Worm (Caenorhabditis elegans) whole organism, young adult: ENCODE measurements around the gene hil-3.

ENCODE experiments used
- B0261.1 ChIP-seq: sonication (generic microtip); optimal IDR thresholded peaks from 2 replicates; lab custom pipeline; 2016; ENCODE audit warnings: mild to moderate bottlenecking, missing genetic modification characterization, moderate library complexity, missing compliant biosample characterization
- F10E7.11 ChIP-seq: sonication (generic microtip); optimal IDR thresholded peaks from 2 replicates; lab custom pipeline; 2017; ENCODE audit warnings: mild to moderate bottlenecking, missing genetic modification characterization, moderate library complexity, missing compliant biosample characterization
- F23B12.7 ChIP-seq: sonication (generic microtip); optimal IDR thresholded peaks from 2 replicates; lab custom pipeline; 2017; ENCODE audit warnings: missing genetic modification characterization, mild to moderate bottlenecking, missing compliant biosample characterization, antibody characterized with exemption, moderate library complexity; ENCODE audit not compliant: insufficient read depth
- F37B4.10 ChIP-seq: fragments of 200-800 bp; sonication (Bioruptor generic); IDR thresholded peaks from 2 replicates; pipeline ENCODE4 v1.3.6; 2022; ENCODE audit warnings: missing genetic modification characterization, missing compliant biosample characterization
- F57A8.1 ChIP-seq: fragments of 200-800 bp; sonication (Bioruptor generic); optimal IDR thresholded peaks from 2 replicates; lab custom pipeline; 2018; ENCODE audit warnings: mild to moderate bottlenecking, missing genetic modification characterization, moderate library complexity, missing compliant biosample characterization
- T26A5.8 ChIP-seq: sonication (generic microtip); optimal IDR thresholded peaks from 2 replicates; lab custom pipeline; 2016; ENCODE audit warnings: missing genetic modification characterization, missing compliant biosample characterization
- Y95B8A.8 ChIP-seq: fragments of 200-800 bp; sonication (Bioruptor generic); IDR thresholded peaks from 2 replicates; pipeline ENCODE4 v1.3.6; 2022; ENCODE audit warnings: missing genetic modification reagents, missing genetic modification characterization, missing compliant biosample characterization
- ama-1 ChIP-seq, 3 experiments: fragments of 150-350 bp in 1 of 3; sonication (generic microtip) in 2 of 3; optimal IDR thresholded peaks; 2 replicates each; lab custom pipeline; 2014 to 2018; ENCODE audit warnings: missing biosample characterization in 2 of 3, missing genetic modification characterization in 2 of 3, missing genetic modification reagents in 2 of 3
- aptf-2 ChIP-seq: fragments of 200-800 bp; sonication (Bioruptor generic); conservative IDR thresholded peaks from 2 replicates; pipeline ENCODE4 v1.3.6; 2022; ENCODE audit warnings: missing genetic modification reagents, missing genetic modification characterization, missing compliant biosample characterization
- attf-3 ChIP-seq: fragments of 200-800 bp; sonication (Bioruptor generic); conservative IDR thresholded peaks from 2 replicates; pipeline ENCODE4 v1.3.6; 2022; ENCODE audit warnings: missing genetic modification reagents, missing genetic modification characterization, missing compliant biosample characterization
- attf-5 ChIP-seq: fragments of 200-800 bp; sonication (Bioruptor generic); optimal IDR thresholded peaks from 2 replicates; lab custom pipeline; 2018; ENCODE audit warnings: mild to moderate bottlenecking, missing genetic modification characterization, missing compliant biosample characterization
- ccch-3 ChIP-seq: fragments of 200-800 bp; sonication (Bioruptor generic); optimal IDR thresholded peaks from 2 replicates; lab custom pipeline; 2018; ENCODE audit warnings: mild to moderate bottlenecking, missing genetic modification characterization, missing compliant biosample characterization
- cebp-2 ChIP-seq: fragments of 200-800 bp; sonication (Bioruptor generic); IDR thresholded peaks from 2 replicates; pipeline ENCODE4 v1.3.6; 2022; ENCODE audit warnings: missing genetic modification characterization, missing compliant biosample characterization
- ceh-40 ChIP-seq: fragments of 200-800 bp; sonication (Bioruptor generic); IDR thresholded peaks from 2 replicates; pipeline ENCODE4 v1.3.6; 2022; ENCODE audit warnings: missing genetic modification characterization, missing compliant biosample characterization
- ceh-58 ChIP-seq: fragments of 200-800 bp; sonication (Bioruptor generic); IDR thresholded peaks from 2 replicates; pipeline ENCODE4 v1.3.6; 2022; ENCODE audit warnings: missing genetic modification characterization, missing compliant biosample characterization
- ceh-91 ChIP-seq: fragments of 200-800 bp; sonication (Bioruptor generic); IDR thresholded peaks from 2 replicates; pipeline ENCODE4 v1.3.6; 2022; ENCODE audit warnings: missing genetic modification reagents, missing genetic modification characterization, missing compliant biosample characterization
- dox-1 ChIP-seq: fragments of 200-800 bp; sonication (Bioruptor generic); IDR thresholded peaks from 2 replicates; pipeline ENCODE4 v1.3.6; 2022; ENCODE audit warnings: missing genetic modification reagents, missing genetic modification characterization, missing compliant biosample characterization
- efl-1 ChIP-seq: fragments of 150-350 bp; optimal IDR thresholded peaks from 2 replicates; lab custom pipeline; 2014; ENCODE audit warnings: missing biosample characterization, missing genetic modification reagents, missing genetic modification characterization
- him-1 ChIP-seq: sonication (generic microtip); optimal IDR thresholded peaks from 2 replicates; lab custom pipeline; 2016; ENCODE audit warnings: missing genotype, missing genetic modification reagents, missing genetic modification characterization, missing compliant biosample characterization
- hlh-12 ChIP-seq: sonication (generic microtip); optimal IDR thresholded peaks from 2 replicates; lab custom pipeline; 2016; ENCODE audit warnings: missing genetic modification characterization, missing compliant biosample characterization
- hmg-1.2 ChIP-seq: fragments of 200-800 bp; sonication (Bioruptor generic); IDR thresholded peaks from 2 replicates; pipeline ENCODE4 v1.3.6; 2022; ENCODE audit warnings: missing genetic modification reagents, missing genetic modification characterization, missing compliant biosample characterization
- lin-35 ChIP-seq, 3 experiments: fragments of 150-350 bp in 2 of 3; sonication (generic microtip) in 1 of 3; optimal IDR thresholded peaks; 2 replicates each; lab custom pipeline; 2014 to 2018; ENCODE audit warnings: missing biosample characterization in 3 of 3, missing genetic modification characterization in 3 of 3, missing genetic modification reagents in 3 of 3
- madf-10 ChIP-seq: sonication (generic microtip); optimal IDR thresholded peaks from 2 replicates; lab custom pipeline; 2016; ENCODE audit warnings: mild to moderate bottlenecking, missing genetic modification characterization, missing compliant biosample characterization
- madf-3 ChIP-seq: fragments of 200-800 bp; sonication (Bioruptor generic); IDR thresholded peaks from 2 replicates; pipeline ENCODE4 v1.3.6; 2022; ENCODE audit warnings: missing genetic modification reagents, missing genetic modification characterization, missing compliant biosample characterization
- madf-6 ChIP-seq: fragments of 200-800 bp; sonication (Bioruptor generic); IDR thresholded peaks from 2 replicates; pipeline ENCODE4 v1.3.6; 2022; ENCODE audit warnings: missing genetic modification reagents, missing genetic modification characterization, missing compliant biosample characterization
- madf-8 ChIP-seq: fragments of 200-800 bp; sonication (Bioruptor generic); conservative IDR thresholded peaks from 2 replicates; pipeline ENCODE4 v1.3.6; 2022; ENCODE audit warnings: missing genetic modification reagents, missing genetic modification characterization, missing compliant biosample characterization
- mel-28 ChIP-seq: sonication (generic microtip); optimal IDR thresholded peaks from 2 replicates; lab custom pipeline; 2016; ENCODE audit warnings: borderline replicate concordance, mild to moderate bottlenecking, missing genetic modification characterization, missing compliant biosample characterization
- nhr-179 ChIP-seq: sonication (generic microtip); optimal IDR thresholded peaks from 2 replicates; lab custom pipeline; 2016; ENCODE audit warnings: mild to moderate bottlenecking, missing genetic modification characterization, missing compliant biosample characterization
- nhr-80 ChIP-seq: sonication (generic microtip); optimal IDR thresholded peaks from 2 replicates; lab custom pipeline; 2016; ENCODE audit warnings: missing genetic modification characterization, missing compliant biosample characterization
- repo-1 ChIP-seq: sonication (generic microtip); optimal IDR thresholded peaks from 2 replicates; lab custom pipeline; 2017; ENCODE audit warnings: mild to moderate bottlenecking, missing genetic modification characterization, missing compliant biosample characterization
- sptf-2 ChIP-seq: fragments of 200-800 bp; sonication (Bioruptor generic); optimal IDR thresholded peaks from 2 replicates; lab custom pipeline; 2018; ENCODE audit warnings: mild to moderate bottlenecking, missing genetic modification characterization, missing compliant biosample characterization
- tbp1 ChIP-seq: fragments of 200-800 bp; sonication (Bioruptor generic); optimal IDR thresholded peaks from 2 replicates; lab custom pipeline; 2018; ENCODE audit warnings: mild to moderate bottlenecking, missing genetic modification characterization, missing compliant biosample characterization
- tbx-9 ChIP-seq: sonication (generic microtip); optimal IDR thresholded peaks from 2 replicates; lab custom pipeline; 2016; ENCODE audit warnings: borderline replicate concordance, missing genetic modification characterization, inconsistent platforms, missing compliant biosample characterization
- unc-62 ChIP-seq: fragments of 150-350 bp; optimal IDR thresholded peaks from 2 replicates; lab custom pipeline; 2014; ENCODE audit warnings: missing biosample characterization, missing genetic modification reagents, missing genetic modification characterization
- ztf-22 ChIP-seq: fragments of 200-800 bp; sonication (Bioruptor generic); optimal IDR thresholded peaks from 2 replicates; lab custom pipeline; 2018; ENCODE audit warnings: mild to moderate bottlenecking, missing genetic modification characterization, moderate library complexity, missing compliant biosample characterization
- ztf-28 ChIP-seq: fragments of 200-800 bp; sonication (Bioruptor generic); IDR thresholded peaks from 2 replicates; pipeline ENCODE4 v1.3.6; 2022; ENCODE audit warnings: missing genetic modification reagents, missing genetic modification characterization, missing compliant biosample characterization
- ztf-6 ChIP-seq: fragments of 200-800 bp; sonication (Bioruptor generic); IDR thresholded peaks from 2 replicates; pipeline ENCODE4 v1.3.6; 2022; ENCODE audit warnings: missing genetic modification reagents, missing genetic modification characterization, missing compliant biosample characterization

Gene hil-3

DNA sequence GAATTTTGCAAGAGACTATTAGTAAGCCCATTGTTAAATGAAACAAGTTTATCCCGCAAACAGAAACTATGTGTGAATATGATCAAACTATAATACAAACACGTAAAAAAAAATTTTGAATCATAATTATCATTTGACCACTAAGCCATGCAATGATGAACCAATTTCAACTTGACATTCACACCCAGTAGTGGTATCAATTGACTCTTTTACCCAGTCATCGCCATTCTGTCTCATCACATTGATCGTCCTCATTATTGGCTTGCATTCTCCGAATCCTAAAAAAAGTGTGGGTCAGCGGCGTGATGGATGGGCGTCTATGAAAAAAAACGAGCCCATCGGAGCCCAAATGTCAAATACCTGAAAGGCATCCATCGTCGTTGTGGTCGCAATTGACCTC lies 38.7 kb upstream of the hil-3 start (continued):
- no peak for TF ChIP-seq ceh-91

DNA sequence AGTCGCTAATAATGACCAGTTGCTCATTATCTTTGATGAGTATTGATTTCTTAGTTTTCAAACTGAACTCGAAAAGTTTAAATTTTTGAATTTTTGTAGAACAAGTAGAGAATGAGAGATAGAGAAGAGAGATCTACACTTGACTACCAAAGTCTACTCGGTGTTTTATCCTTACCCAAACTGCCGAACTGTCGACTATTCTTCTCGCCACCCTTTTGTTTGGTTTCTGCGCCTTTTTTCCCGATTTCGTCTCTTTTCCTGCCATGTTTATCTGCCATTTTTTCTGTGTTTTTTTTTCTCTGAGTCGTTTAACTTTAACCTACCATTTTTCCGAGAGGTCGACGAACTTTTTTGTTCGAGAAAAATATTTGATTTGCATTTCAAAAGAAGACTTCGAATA lies 35.8 kb upstream of the hil-3 start, which contains the start of gene C02B8.12:
C02B8.12 (minus strand) TSS at position 175 of the 400 bp plus-strand sequence.
- TF ChIP-seq ccch-3 (GFP tag; lab: Kevin White, UChicago) (no peak), attf-5 (GFP tag; lab: Kevin White, UChicago) (no peak), tbx-9 (tag; lab: Kevin White, UChicago) (no peak), tbp1 (GFP tag; lab: Kevin White, UChicago) (no peak), him-1 (no peak), Y95B8A.8 (GFP tag; lab: Robert Waterston, UW) (no peak)

DNA sequence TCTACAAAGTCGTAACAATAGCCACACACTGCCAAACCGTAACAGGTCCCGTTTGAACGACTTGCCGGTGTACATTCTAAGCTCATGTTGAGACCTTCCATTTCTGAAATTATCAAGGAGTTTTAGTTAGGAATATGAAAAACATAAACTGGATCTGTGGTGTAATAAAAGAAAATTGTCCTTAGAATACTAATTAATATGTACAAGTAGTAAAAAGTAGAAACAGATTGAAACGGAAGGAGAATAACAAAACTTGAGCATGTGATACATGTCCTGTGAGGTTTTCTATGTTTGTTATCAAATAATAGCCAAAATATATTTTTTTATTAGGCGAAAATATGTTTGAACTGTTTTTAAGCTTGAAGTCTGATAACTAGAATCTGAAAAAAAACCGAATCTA lies 29.4 kb upstream of the hil-3 start, which contains the start of gene frpr-1:
frpr-1 (minus strand) TSS at position 101 of the 400 bp plus-strand sequence.
- TF ChIP-seq ccch-3 (GFP tag; lab: Kevin White, UChicago) = no peak
- no peak for TF ChIP-seq mel-28 (tag; lab: Kevin White, UChicago)
- no peak for TF ChIP-seq madf-8 (GFP tag; lab: Robert Waterston, UW)
- TF ChIP-seq cebp-2 (GFP tag; lab: Robert Waterston, UW) = no peak
- no peak for TF ChIP-seq madf-10 (tag; lab: Kevin White, UChicago)
- TF ChIP-seq F37B4.10 (GFP tag; lab: Robert Waterston, UW) = no peak
- no peak for TF ChIP-seq tbp1 (GFP tag; lab: Kevin White, UChicago)
- TF ChIP-seq unc-62 = no peak
- TF ChIP-seq ztf-6 (GFP tag; lab: Robert Waterston, UW) = no peak
- no peak for TF ChIP-seq lin-35 (GFP tag; optimal IDR thresholded peaks at IDR 0.05; lab: Kevin White, UChicago)

DNA sequence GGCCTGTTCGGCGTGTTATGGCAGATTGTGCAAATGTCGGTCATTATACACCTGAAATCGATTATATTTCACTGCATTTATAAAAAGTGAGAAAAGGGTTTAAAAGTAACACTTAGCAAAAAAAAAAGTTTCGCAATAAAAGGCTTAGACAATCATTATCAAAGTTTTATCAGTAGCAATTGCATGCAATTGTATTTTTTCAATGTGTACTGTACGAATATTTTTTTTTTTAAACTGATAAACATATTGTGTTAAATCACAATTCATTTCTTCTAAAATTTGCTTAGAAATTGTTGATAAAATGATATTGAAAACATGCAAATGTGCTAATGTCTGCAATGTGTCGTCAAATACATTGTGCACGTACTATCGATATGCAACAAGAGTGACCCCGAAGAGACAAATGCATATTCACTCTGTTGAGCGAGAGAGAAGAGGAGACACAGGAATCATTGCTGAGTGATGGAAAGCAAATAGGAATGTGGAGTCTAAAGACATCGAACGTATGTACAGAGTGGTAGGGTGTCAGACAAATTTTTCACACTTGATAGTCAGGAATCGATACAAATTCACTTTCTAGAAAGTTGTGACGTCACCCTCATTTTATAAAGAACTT lies 22.6 kb upstream of the hil-3 start, which contains the start of gene C02B8.6:
C02B8.6 (minus strand) TSS at position 51 of the 616 bp plus-strand sequence.
- no peak for TF ChIP-seq nhr-179
- peak; percentile 53; the same call in 1 of the 2 replicates for TF ChIP-seq dox-1
- TF ChIP-seq attf-5 (GFP tag; lab: Kevin White, UChicago) = peak; percentile 9
- TF ChIP-seq F23B12.7 (tag; lab: Kevin White, UChicago) = peak; percentile 46
- TF ChIP-seq nhr-80 (tag; lab: Kevin White, UChicago) = peak; percentile 72
- TF ChIP-seq hmg-1.2 (GFP tag; lab: Robert Waterston, UW) = 0 out of 2 replicates have a peak, but pooled peaks have one; percentile 10
- TF ChIP-seq T26A5.8 (tag; lab: Kevin White, UChicago) = no peak

DNA sequence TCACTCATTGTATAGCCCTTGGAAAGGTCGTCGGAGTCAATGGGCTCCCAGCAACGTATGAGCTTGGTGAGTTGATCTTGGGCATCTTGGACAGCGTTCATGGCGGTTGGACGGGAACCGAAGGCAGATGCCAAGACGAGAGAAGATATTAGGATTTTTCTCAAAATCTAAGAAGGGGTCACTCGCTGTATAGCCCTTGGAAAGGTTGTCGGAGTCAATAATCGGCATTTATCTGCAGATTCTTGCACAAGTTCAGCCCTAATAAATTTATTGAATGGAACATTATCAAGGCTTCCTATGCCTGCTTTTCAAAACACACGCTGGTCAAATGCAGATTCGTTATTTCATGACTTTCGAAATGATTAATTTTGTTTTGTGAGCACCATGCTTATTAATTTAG lies 21.2 kb upstream of the hil-3 start, which contains the start of gene C02B8.7:
C02B8.7 (minus strand) TSS at position 101 of the 400 bp plus-strand sequence.
- TF ChIP-seq ceh-58 (GFP tag; lab: Robert Waterston, UW) (0 out of 2 replicates have a peak, but pooled peaks have one; percentile 35), cebp-2 (GFP tag; lab: Robert Waterston, UW) (0 out of 2 replicates have a peak, but pooled peaks have one; percentile 16), efl-1 (no peak)

DNA sequence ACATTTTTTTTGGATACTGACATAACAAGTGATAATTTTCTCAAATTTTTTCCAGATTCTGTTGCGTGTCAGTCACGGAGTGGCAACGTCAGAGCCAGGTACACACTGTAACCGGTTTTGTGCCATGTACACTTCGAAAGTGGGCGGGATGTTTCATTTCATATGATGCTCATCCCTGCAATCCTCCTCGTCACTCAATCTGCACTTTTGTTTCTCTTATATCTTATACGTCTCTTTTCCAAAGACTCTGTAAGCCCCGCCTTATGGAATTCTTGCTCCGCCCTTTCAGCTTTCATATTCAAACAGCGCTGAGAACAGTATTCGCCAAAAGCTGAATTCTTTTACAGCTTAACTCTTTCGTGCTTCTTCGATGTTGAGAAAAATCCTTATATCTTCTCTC lies 19.8 kb upstream of the hil-3 start, which contains the start of gene C02B8.3:
C02B8.3 (plus strand) TSS at position 301 of the 400 bp plus-strand sequence.
- TF ChIP-seq ztf-22 (GFP tag; lab: Kevin White, UChicago) (no peak), F10E7.11 (no peak), attf-3 (GFP tag; lab: Robert Waterston, UW) (no peak), madf-3 (no peak), F57A8.1 (GFP tag; lab: Kevin White, UChicago) (no peak), aptf-2 (GFP tag; lab: Robert Waterston, UW) (no peak), sptf-2 (GFP tag; lab: Kevin White, UChicago) (no peak), B0261.1 (no peak), hlh-12 (tag; lab: Kevin White, UChicago) (no peak), madf-6 (no peak), ama-1 (optimal IDR thresholded peaks at IDR 0.05; lab: Kevin White, UChicago) (no peak), ama-1 (GFP tag; optimal IDR thresholded peaks at IDR 0.05; lab: Kevin White, UChicago) (no peak), repo-1 (tag; lab: Kevin White, UChicago) (no peak), ceh-40 (GFP tag; lab: Robert Waterston, UW) (no peak), ztf-28 (GFP tag; lab: Robert Waterston, UW) (no peak)
